Worm (Caenorhabditis elegans): ENCODE results near the gene ocr-3.

- TF ChIP-seq lin-39 (tag; optimal IDR thresholded peaks at IDR 0.05) (no peak), ztf-11 (tag; optimal IDR thresholded peaks at IDR 0.05) (no peak), aha-1 (tag; optimal IDR thresholded peaks at IDR 0.05) (no peak), nhr-28 (tag; optimal IDR thresholded peaks at IDR 0.05) (no peak), skn-1 (tag; optimal IDR thresholded peaks at IDR 0.05) (no peak), ets-5 (GFP tag; IDR thresholded peaks at IDR 0.05) (no peak), nhr-11 (tag; optimal IDR thresholded peaks at IDR 0.05) (no peak), ama-1 (optimal IDR thresholded peaks at IDR 0.05) (no peak), sptf-1 (tag; optimal IDR thresholded peaks at IDR 0.05) (no peak)
Measured at ce11 chrX:15176431-15176911, 7.9 kb downstream of the ocr-3 start, which contains the start of gene col-41.

Measured in whole organism, L1 larva.